Worm (Caenorhabditis elegans): ENCODE data around the gene prdm-14.

prdm-14 gene

ce11 chrX:9021645-9022044, 24.4 kb upstream of the prdm-14 start, which contains the start of gene T25B6.5:
TSS of gene T25B6.5 (minus strand) at chrX:9021745.
- TF ChIP-seq tbx-37 (GFP tag; conservative IDR thresholded peaks at IDR 0.05): no peak

ce11 chrX:9022779-9023178, 23.2 kb upstream of the prdm-14 start, which contains the start of gene T25B6.6:
TSS of gene T25B6.6 (minus strand) at chrX:9022879.
- TF ChIP-seq ama-1 (optimal IDR thresholded peaks at IDR 0.05): no peak
- no peak for TF ChIP-seq hmg-4 (GFP tag; optimal IDR thresholded peaks at IDR 0.05)
- TF ChIP-seq ceh-36 (tag; optimal IDR thresholded peaks at IDR 0.05): no peak
- TF ChIP-seq pes-1 (GFP tag; IDR thresholded peaks at IDR 0.05): no peak
- TF ChIP-seq hmbx-1 (tag; optimal IDR thresholded peaks at IDR 0.05): no peak
- no peak for TF ChIP-seq ets-7 (tag; optimal IDR thresholded peaks at IDR 0.05)
- TF ChIP-seq scrt-1 (GFP tag; IDR thresholded peaks at IDR 0.05): no peak
- no peak for TF ChIP-seq ceh-13 (GFP tag; optimal IDR thresholded peaks at IDR 0.05)
- TF ChIP-seq sea-1 (GFP tag; conservative IDR thresholded peaks at IDR 0.05): no peak
- no peak for TF ChIP-seq tra-4 (tag; optimal IDR thresholded peaks at IDR 0.05)
- no peak for TF ChIP-seq aly-1 (tag; optimal IDR thresholded peaks at IDR 0.05)
- TF ChIP-seq tbx-37 (GFP tag; conservative IDR thresholded peaks at IDR 0.05): no peak
- TF ChIP-seq flt-1 (GFP tag; IDR thresholded peaks at IDR 0.05): no peak
- no peak for TF ChIP-seq B0310.2 (tag; optimal IDR thresholded peaks at IDR 0.05)
- TF ChIP-seq tbx-11 (GFP tag; IDR thresholded peaks at IDR 0.05): no peak
- TF ChIP-seq hnd-1 (tag; optimal IDR thresholded peaks at IDR 0.05): no peak
- no peak for TF ChIP-seq F13C5.2 (tag; optimal IDR thresholded peaks at IDR 0.05)

ce11 chrX:9023816-9024215, 22.2 kb upstream of the prdm-14 start:
- TF ChIP-seq ceh-13 (GFP tag; optimal IDR thresholded peaks at IDR 0.05) (no peak), F13C5.2 (tag; optimal IDR thresholded peaks at IDR 0.05) (no peak)

- TF ChIP-seq tbx-11 (GFP tag; IDR thresholded peaks at IDR 0.05) (0 out of 2 replicates have a peak, but pooled peaks have one; percentile 49), pes-1 (GFP tag; IDR thresholded peaks at IDR 0.05) (no peak; the same call in 1 of the 2 replicates), hnd-1 (tag; optimal IDR thresholded peaks at IDR 0.05) (peak; percentile 41), tbx-37 (GFP tag; conservative IDR thresholded peaks at IDR 0.05) (peak; percentile 51; the same call in 1 of the 2 replicates), hmg-4 (GFP tag; optimal IDR thresholded peaks at IDR 0.05) (no peak), ets-7 (tag; optimal IDR thresholded peaks at IDR 0.05) (no peak), tra-4 (tag; optimal IDR thresholded peaks at IDR 0.05) (peak; percentile 18), B0310.2 (tag; optimal IDR thresholded peaks at IDR 0.05) (no peak), aly-1 (tag; optimal IDR thresholded peaks at IDR 0.05) (no peak)
Measured at ce11 chrX:9024270-9024669, 21.7 kb upstream of the prdm-14 start.

ce11 chrX:9025484-9025883, 20.5 kb upstream of the prdm-14 start:
- no peak for TF ChIP-seq hmbx-1 (tag; optimal IDR thresholded peaks at IDR 0.05)

ce11 chrX:9027304-9027703, 18.7 kb upstream of the prdm-14 start, which contains the start of gene T25B6.3:
TSS of gene T25B6.3 (plus strand) at chrX:9027604.
- no peak for TF ChIP-seq ets-7 (tag; optimal IDR thresholded peaks at IDR 0.05)
- TF ChIP-seq sea-1 (GFP tag; conservative IDR thresholded peaks at IDR 0.05): no peak
- no peak for TF ChIP-seq tbx-37 (GFP tag; conservative IDR thresholded peaks at IDR 0.05)
- no peak for TF ChIP-seq flt-1 (GFP tag; IDR thresholded peaks at IDR 0.05)
- TF ChIP-seq tbx-11 (GFP tag; IDR thresholded peaks at IDR 0.05): no peak
- TF ChIP-seq hnd-1 (tag; optimal IDR thresholded peaks at IDR 0.05): no peak
- no peak for TF ChIP-seq hmbx-1 (tag; optimal IDR thresholded peaks at IDR 0.05)
- TF ChIP-seq pes-1 (GFP tag; IDR thresholded peaks at IDR 0.05): no peak
- no peak for TF ChIP-seq tra-4 (tag; optimal IDR thresholded peaks at IDR 0.05)
- no peak for TF ChIP-seq scrt-1 (GFP tag; IDR thresholded peaks at IDR 0.05)

- TF ChIP-seq tbx-37 (GFP tag; conservative IDR thresholded peaks at IDR 0.05): no peak
- no peak for TF ChIP-seq sea-1 (GFP tag; conservative IDR thresholded peaks at IDR 0.05)
- TF ChIP-seq pes-1 (GFP tag; IDR thresholded peaks at IDR 0.05): no peak
- no peak for TF ChIP-seq hnd-1 (tag; optimal IDR thresholded peaks at IDR 0.05)
- no peak for TF ChIP-seq aly-1 (tag; optimal IDR thresholded peaks at IDR 0.05)
- no peak for TF ChIP-seq hmbx-1 (tag; optimal IDR thresholded peaks at IDR 0.05)
- TF ChIP-seq hmg-4 (GFP tag; optimal IDR thresholded peaks at IDR 0.05): no peak
- no peak for TF ChIP-seq ceh-13 (GFP tag; optimal IDR thresholded peaks at IDR 0.05)
- TF ChIP-seq tra-4 (tag; optimal IDR thresholded peaks at IDR 0.05): no peak
- TF ChIP-seq scrt-1 (GFP tag; IDR thresholded peaks at IDR 0.05): no peak
- no peak for TF ChIP-seq flt-1 (GFP tag; IDR thresholded peaks at IDR 0.05)
- TF ChIP-seq ama-1 (optimal IDR thresholded peaks at IDR 0.05): no peak
- no peak for TF ChIP-seq B0310.2 (tag; optimal IDR thresholded peaks at IDR 0.05)
- TF ChIP-seq ceh-36 (tag; optimal IDR thresholded peaks at IDR 0.05): no peak
Measured at ce11 chrX:9028909-9029520, 17.0 kb upstream of the prdm-14 start, which contains the start of gene snf-12. TSS of gene snf-12 (plus strand) at chrX:9029470.

- peak; percentile 7 for TF ChIP-seq ceh-36 (tag; optimal IDR thresholded peaks at IDR 0.05)
- no peak for TF ChIP-seq scrt-1 (GFP tag; IDR thresholded peaks at IDR 0.05)
Measured at ce11 chrX:9034310-9034709, 11.7 kb upstream of the prdm-14 start, which contains the start of gene nep-22. TSS of gene nep-22 (plus strand) at chrX:9034554.

- TF ChIP-seq tra-4 (tag; optimal IDR thresholded peaks at IDR 0.05) (no peak), ama-1 (optimal IDR thresholded peaks at IDR 0.05) (no peak), aly-1 (tag; optimal IDR thresholded peaks at IDR 0.05) (no peak), scrt-1 (GFP tag; IDR thresholded peaks at IDR 0.05) (no peak), tbx-11 (GFP tag; IDR thresholded peaks at IDR 0.05) (no peak), B0310.2 (tag; optimal IDR thresholded peaks at IDR 0.05) (no peak), flt-1 (GFP tag; IDR thresholded peaks at IDR 0.05) (no peak), ceh-13 (GFP tag; optimal IDR thresholded peaks at IDR 0.05) (no peak), sea-1 (GFP tag; conservative IDR thresholded peaks at IDR 0.05) (no peak), pes-1 (GFP tag; IDR thresholded peaks at IDR 0.05) (no peak)
Measured at ce11 chrX:9035142-9035541, 10.9 kb upstream of the prdm-14 start.

Measured in whole organism, early embryonic.